Worm (Caenorhabditis elegans): ENCODE results near the gene Y48A5A.1.

ce11 chrIV:1992789-1993188, 27.5 kb downstream of the Y48A5A.1 start, which contains the start of gene xpc-1:
- TF ChIP-seq lsy-12 (tag; optimal IDR thresholded peaks at IDR 0.05): no peak
- TF ChIP-seq ztf-11 (tag; optimal IDR thresholded peaks at IDR 0.05): no peak
- no peak for TF ChIP-seq aly-2 (tag; optimal IDR thresholded peaks at IDR 0.05)
- TF ChIP-seq nhr-25 (tag; optimal IDR thresholded peaks at IDR 0.05): no peak
- no peak for TF ChIP-seq unc-62 (GFP tag; optimal IDR thresholded peaks at IDR 0.05)
- no peak for TF ChIP-seq nhr-11 (tag; optimal IDR thresholded peaks at IDR 0.05)
- TF ChIP-seq ceh-16 (tag; optimal IDR thresholded peaks at IDR 0.05): no peak

Measured in whole organism, L3 larva.